Worm (Caenorhabditis elegans): Measurements from ENCODE around the gene srh-207.
"Not testable (repeated sequence)": the region's sequence is repeated elsewhere in the genome, so short reads cannot be mapped to it uniquely, and the experiment has no call there.

srh-207 gene

DNA sequence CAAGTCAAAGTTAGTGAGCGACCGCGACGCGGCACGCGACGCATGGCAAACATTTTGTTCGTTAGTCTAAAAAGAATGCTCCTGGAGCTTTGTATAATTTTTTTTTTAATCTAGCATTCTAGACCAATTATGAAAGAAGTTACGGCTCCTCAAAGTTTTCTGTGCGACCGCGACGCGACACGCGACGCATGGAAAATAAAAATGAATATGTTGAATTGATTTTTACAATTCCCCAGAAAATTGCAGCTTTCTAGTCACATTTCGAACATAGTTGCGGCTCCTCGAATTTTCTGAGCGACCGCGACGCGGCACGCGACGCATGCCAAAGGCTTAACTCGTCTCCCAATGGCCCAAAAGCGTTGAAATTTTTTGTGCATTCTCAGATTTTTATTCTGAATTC lies 14.4 kb upstream of the srh-207 start, which contains the start of gene ZK262.4:
ZK262.4 (minus strand) TSS at position 101 of the 400 bp plus-strand sequence.
- no peak for TF ChIP-seq fkh-2 (tag; optimal IDR thresholded peaks at IDR 0.05)
- TF ChIP-seq nhr-23 (tag; optimal IDR thresholded peaks at IDR 0.05), result no peak
- TF ChIP-seq pha-4 (tag; optimal IDR thresholded peaks at IDR 0.05), result no peak

ce11 chrV:18420797-18421196 lies 10.8 kb upstream of the srh-207 start, which contains the start of gene srj-26:
srj-26 (plus strand) TSS chrV:18421097.
- no peak for TF ChIP-seq ama-1 (optimal IDR thresholded peaks at IDR 0.05)
- no peak for TF ChIP-seq nhr-77 (tag; optimal IDR thresholded peaks at IDR 0.05)
- TF ChIP-seq skn-1 (tag; optimal IDR thresholded peaks at IDR 0.05), result no peak
- TF ChIP-seq nhr-43 (tag; optimal IDR thresholded peaks at IDR 0.05; ENCODE audit: poor library complexity, severe bottlenecking), result no peak
- no peak for TF ChIP-seq eor-1 (tag; optimal IDR thresholded peaks at IDR 0.05)
- TF ChIP-seq nhr-11 (tag; optimal IDR thresholded peaks at IDR 0.05), result no peak
- TF ChIP-seq nhr-23 (tag; optimal IDR thresholded peaks at IDR 0.05), result no peak
- TF ChIP-seq nhr-67 (tag; optimal IDR thresholded peaks at IDR 0.05), result no peak

- TF ChIP-seq pqm-1 (tag; optimal IDR thresholded peaks at IDR 0.05), result no peak
- TF ChIP-seq nhr-76 (tag; optimal IDR thresholded peaks at IDR 0.05), result no peak
- TF ChIP-seq pha-4 (tag; optimal IDR thresholded peaks at IDR 0.05), result peak; percentile 1
These were observed 4.0 kb upstream of the srh-207 start, which contains the start of gene txt-8 for ce11 chrV:18414051-18414450. txt-8 (plus strand) TSS chrV:18414351.

DNA sequence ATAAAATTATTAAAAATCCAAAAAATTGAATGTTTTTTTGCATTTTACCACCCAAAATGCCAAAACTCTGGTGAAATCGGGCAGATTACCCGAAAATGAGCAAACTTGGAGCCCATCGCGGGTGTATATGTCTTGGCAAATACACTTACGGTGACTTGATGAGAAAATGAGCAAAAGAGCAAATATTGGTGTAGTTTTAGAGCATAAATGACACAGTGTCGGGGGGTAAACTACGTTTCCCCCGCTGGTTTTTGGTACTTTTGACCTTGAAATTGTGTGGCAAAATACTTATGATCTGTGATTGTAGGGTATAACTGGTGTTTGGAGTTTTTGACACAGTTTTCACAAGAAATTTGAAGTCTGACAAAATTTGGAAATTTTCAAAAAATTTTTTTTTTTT lies 2.8 kb upstream of the srh-207 start, which contains the start of gene ZK262.2:
ZK262.2 (minus strand) TSS at position 101 of the 400 bp plus-strand sequence.
- TF ChIP-seq pha-4 (tag; optimal IDR thresholded peaks at IDR 0.05) (peak; percentile 9), egl-5 (tag; optimal IDR thresholded peaks at IDR 0.05) (no peak)

- no peak for TF ChIP-seq nhr-43 (tag; optimal IDR thresholded peaks at IDR 0.05; ENCODE audit: poor library complexity, severe bottlenecking)
- TF ChIP-seq fos-1 (tag; optimal IDR thresholded peaks at IDR 0.05), result no peak
- peak; percentile 14 for TF ChIP-seq elt-2 (tag; optimal IDR thresholded peaks at IDR 0.05)
- no peak for TF ChIP-seq ceh-82 (tag; optimal IDR thresholded peaks at IDR 0.05)
- no peak for TF ChIP-seq nfya-1 (tag; optimal IDR thresholded peaks at IDR 0.05; ENCODE audit: insufficient read depth)
These were observed 2.3 kb upstream of the srh-207 start for ce11 chrV:18412351-18412750.

ce11 chrV:18404767-18405166 lies 5.3 kb downstream of the srh-207 start, which contains the start of gene srh-209:
srh-209 (minus strand) TSS chrV:18404867.
- not testable (repeated sequence) for TF ChIP-seq pqm-1, ceh-9, nhr-12 (tag; optimal IDR thresholded peaks at IDR 0.05)

ce11 chrV:18402743-18403142 lies 7.3 kb downstream of the srh-207 start:
- TF ChIP-seq elt-2 (tag; optimal IDR thresholded peaks at IDR 0.05) (no peak), nhr-237 (tag; optimal IDR thresholded peaks at IDR 0.05) (no peak), ZK546.5 (tag; optimal IDR thresholded peaks at IDR 0.05) (no peak), nhr-11 (tag; optimal IDR thresholded peaks at IDR 0.05) (no peak), nhr-12 (tag; optimal IDR thresholded peaks at IDR 0.05) (no peak), ama-1 (optimal IDR thresholded peaks at IDR 0.05) (no peak), mdl-1 (tag; optimal IDR thresholded peaks at IDR 0.05) (no peak), nhr-25 (tag; optimal IDR thresholded peaks at IDR 0.05) (no peak), tbx-2 (tag; optimal IDR thresholded peaks at IDR 0.05) (no peak), snpc-4 (tag; optimal IDR thresholded peaks at IDR 0.05) (no peak), unc-62 (GFP tag; optimal IDR thresholded peaks at IDR 0.05) (no peak), ztf-11 (tag; optimal IDR thresholded peaks at IDR 0.05) (no peak), ceh-9 (tag; optimal IDR thresholded peaks at IDR 0.05) (no peak), unc-39 (tag; optimal IDR thresholded peaks at IDR 0.05) (no peak), mml-1 (tag; optimal IDR thresholded peaks at IDR 0.05) (no peak), nhr-28 (tag; optimal IDR thresholded peaks at IDR 0.05) (no peak)

Data from whole organism, L3 larva.